Worm (Caenorhabditis elegans) whole organism, L1 larva: Measurements from ENCODE around the gene C05B5.16.

Experiments used
- dpl-1 ChIP-seq, 3 experiments: fragments of 150-350 bp in 2 of 3; sonication (generic microtip) in 1 of 3; optimal IDR thresholded peaks; 2 replicates each; lab custom pipeline; 2014 to 2017; ENCODE audit warnings: missing biosample characterization in 3 of 3, missing genetic modification characterization in 3 of 3, missing genetic modification reagents in 3 of 3
- egl-27 ChIP-seq, 2 experiments: fragments of 150-350 bp in 1 of 2; sonication (generic microtip); optimal IDR thresholded peaks; 3 replicates each; lab custom pipeline; 2017 to 2018; ENCODE audit warnings: missing biosample characterization in 2 of 2, missing genetic modification characterization in 2 of 2, missing genetic modification reagents in 2 of 2
- fos-1 ChIP-seq: fragments of 150-350 bp; optimal IDR thresholded peaks from 2 replicates; lab custom pipeline; 2014; ENCODE audit warnings: missing biosample characterization, missing genetic modification characterization
- nhr-19 ChIP-seq: fragments of 200-800 bp; sonication (Bioruptor generic); conservative IDR thresholded peaks from 2 replicates; pipeline ENCODE4 v1.3.6; 2022; ENCODE audit warnings: missing genetic modification characterization, missing compliant biosample characterization

- no peak for TF ChIP-seq nhr-19
- TF ChIP-seq egl-27 (tag; optimal IDR thresholded peaks at IDR 0.05; lab: Kevin White, UChicago), result no peak
- no peak for TF ChIP-seq fos-1
- TF ChIP-seq dpl-1 (GFP tag; optimal IDR thresholded peaks at IDR 0.05; lab: Kevin White, UChicago), result no peak
Observed at ce11 chrIII:10027947-10028346, 15.7 kb downstream of the C05B5.16 start, which contains the start of gene ins-23.
